Fruit fly (Drosophila melanogaster) whole organism, wandering third instar larva: ENCODE data around the gene PrBP.

Source experiments
- Abd-B ChIP-seq: fragments of >200 bp; optimal IDR thresholded peaks from 2 replicates; lab custom pipeline; 2017; ENCODE audit warnings: missing biosample characterization, missing genetic modification characterization
- CG9705 ChIP-seq: fragments of 200-800 bp; sonication (Bioruptor generic); optimal IDR thresholded peaks from 2 replicates; lab custom pipeline; 2018; ENCODE audit warnings: missing biosample characterization, mild to moderate bottlenecking, missing genetic modification characterization
- Dfd ChIP-seq: fragments of >200 bp; optimal IDR thresholded peaks from 2 replicates; lab custom pipeline; 2017; ENCODE audit warnings: missing biosample characterization, missing genetic modification characterization
- HLH106 ChIP-seq: fragments of 200-800 bp; optimal IDR thresholded peaks from 3 replicates; lab custom pipeline; 2019; ENCODE audit warnings: missing biosample characterization, mild to moderate bottlenecking, missing genetic modification characterization, moderate library complexity
- Hnf4 ChIP-seq: fragments of 200-800 bp; sonication (Bioruptor generic); optimal IDR thresholded peaks from 2 replicates; lab custom pipeline; 2016; ENCODE audit warnings: missing biosample characterization, mild to moderate bottlenecking, missing genetic modification characterization
- Hr83 ChIP-seq: fragments of 200-300 bp; sonication (Bioruptor generic); optimal IDR thresholded peaks from 2 replicates; lab custom pipeline; 2016; ENCODE audit warnings: missing biosample characterization, mild to moderate bottlenecking, missing genetic modification characterization, moderate library complexity; ENCODE audit not compliant: poor library complexity, severe bottlenecking
- Jra ChIP-seq: sonication (Bioruptor generic); optimal IDR thresholded peaks from 2 replicates; lab custom pipeline; 2016; ENCODE audit warnings: missing biosample characterization, missing genetic modification characterization
- Mio ChIP-seq: sonication (Bioruptor generic); optimal IDR thresholded peaks from 2 replicates; lab custom pipeline; 2016; ENCODE audit warnings: missing biosample characterization, missing genetic modification characterization
- N ChIP-seq: fragments of >200 bp; optimal IDR thresholded peaks from 2 replicates; lab custom pipeline; 2018; ENCODE audit warnings: missing biosample characterization, missing external identifiers, missing genetic modification characterization
- OdsH ChIP-seq: fragments of 200-800 bp; sonication (Bioruptor generic); optimal IDR thresholded peaks from 2 replicates; lab custom pipeline; 2016; ENCODE audit warnings: missing biosample characterization, mild to moderate bottlenecking, missing genetic modification characterization
- Rel ChIP-seq, 2 experiments: fragments of 200-800 bp; sonication (Bioruptor generic) in 1 of 2; optimal IDR thresholded peaks; 2 replicates in 1 of 2; 3 replicates in 1 of 2; lab custom pipeline; 2016 to 2019; ENCODE audit warnings: mild to moderate bottlenecking in 2 of 2, missing biosample characterization in 2 of 2, missing genetic modification characterization in 2 of 2, moderate library complexity in 1 of 2
- Vsx2 ChIP-seq: fragments of 200-300, 225-300 bp; sonication (Bioruptor generic); optimal IDR thresholded peaks from 2 replicates; lab custom pipeline; 2018; ENCODE audit warnings: missing biosample characterization, missing genetic modification characterization; ENCODE audit not compliant: partially characterized antibody
- br ChIP-seq: fragments of 200-800 bp; sonication (Bioruptor generic); optimal IDR thresholded peaks from 2 replicates; lab custom pipeline; 2016; ENCODE audit warnings: missing biosample characterization, missing genetic modification characterization
- brk ChIP-seq: fragments of 200-800 bp; sonication (Bioruptor generic); optimal IDR thresholded peaks from 2 replicates; lab custom pipeline; 2016; ENCODE audit warnings: missing biosample characterization, mild to moderate bottlenecking, missing genetic modification characterization
- dmrt93B ChIP-seq: fragments of 200-800 bp; sonication (Bioruptor generic); optimal IDR thresholded peaks from 2 replicates; lab custom pipeline; 2018; ENCODE audit warnings: missing biosample characterization, mild to moderate bottlenecking, missing genetic modification characterization
- ey ChIP-seq: fragments of 200-800 bp; sonication (Bioruptor generic); optimal IDR thresholded peaks from 2 replicates; lab custom pipeline; 2016; ENCODE audit warnings: missing biosample characterization, missing genetic modification characterization
- foxo ChIP-seq, 2 experiments: fragments of 200-800 bp; sonication (Bioruptor generic); optimal IDR thresholded peaks; 2 replicates in 1 of 2; 3 replicates in 1 of 2; lab custom pipeline; 2016 to 2017; ENCODE audit warnings: missing biosample characterization in 2 of 2, missing genetic modification characterization in 2 of 2
- fru ChIP-seq: fragments of 200-800 bp; sonication (Bioruptor generic); optimal IDR thresholded peaks from 3 replicates; lab custom pipeline; 2016; ENCODE audit warnings: missing biosample characterization, mild to moderate bottlenecking, missing genetic modification characterization
- h ChIP-seq: fragments of 200-800 bp; sonication (Bioruptor generic); optimal IDR thresholded peaks from 3 replicates; lab custom pipeline; 2016; ENCODE audit warnings: missing biosample characterization, mild to moderate bottlenecking, missing genetic modification characterization
- jim ChIP-seq: fragments of 175-275, 200-325 bp; sonication (Bioruptor generic); optimal IDR thresholded peaks from 2 replicates; lab custom pipeline; 2016; ENCODE audit warnings: missing biosample characterization, mild to moderate bottlenecking, missing genetic modification characterization
- pan ChIP-seq: fragments of >200 bp; optimal IDR thresholded peaks from 2 replicates; lab custom pipeline; 2017
- rgr ChIP-seq: fragments of 200-800 bp; sonication (Bioruptor generic); optimal IDR thresholded peaks from 3 replicates; lab custom pipeline; 2016; ENCODE audit warnings: missing biosample characterization, mild to moderate bottlenecking, missing genetic modification characterization
- sage ChIP-seq: fragments of 200-800 bp; sonication (Bioruptor generic); optimal IDR thresholded peaks from 2 replicates; lab custom pipeline; 2016; ENCODE audit warnings: missing biosample characterization, mild to moderate bottlenecking, missing genetic modification characterization
- sv ChIP-seq: fragments of 200-800 bp; sonication (Bioruptor generic); optimal IDR thresholded peaks from 3 replicates; lab custom pipeline; 2016; ENCODE audit warnings: missing biosample characterization, missing genetic modification characterization
- tai ChIP-seq: sonication (Bioruptor generic); optimal IDR thresholded peaks from 2 replicates; lab custom pipeline; 2016; ENCODE audit warnings: missing biosample characterization, missing genetic modification characterization
- usp ChIP-seq: fragments of >200 bp; optimal IDR thresholded peaks from 2 replicates; lab custom pipeline; 2017; ENCODE audit warnings: missing biosample characterization, missing genetic modification characterization
- woc ChIP-seq: sonication (Bioruptor generic); optimal IDR thresholded peaks from 2 replicates; lab custom pipeline; 2016; ENCODE audit warnings: missing biosample characterization, mild to moderate bottlenecking, missing genetic modification characterization

Gene PrBP

dm6 chr2L:8683261-8684042 is 2.3 kb downstream of the PrBP start:
- TF ChIP-seq Rel (GFP tag; optimal IDR thresholded peaks at IDR 0.05; lab: Kevin White, UChicago): no peak
- peak; percentile 27 for TF ChIP-seq Rel (tag; optimal IDR thresholded peaks at IDR 0.05; lab: Kevin White, UChicago)
- TF ChIP-seq tai (GFP tag; lab: Kevin White, UChicago): no peak

DNA sequence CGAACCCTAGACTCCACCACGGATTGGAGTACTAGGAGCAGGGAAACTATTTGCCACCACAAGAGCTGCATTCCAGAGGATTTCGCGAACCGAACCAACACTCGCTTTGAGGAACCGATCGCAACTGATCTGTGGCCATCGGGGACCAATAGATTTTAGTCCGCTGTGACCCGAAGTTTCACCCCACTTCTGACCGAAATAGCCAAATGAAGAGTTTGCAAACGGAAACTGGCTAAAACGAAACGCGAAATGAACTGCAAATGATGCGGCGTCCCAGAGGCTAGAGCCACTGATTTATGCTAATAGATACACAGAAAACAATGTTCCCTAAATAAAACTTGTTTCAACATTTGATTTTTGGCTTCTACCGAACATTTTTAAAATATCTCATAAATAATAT is 6.0 kb downstream of the PrBP start, which contains the start of gene CG9287:
CG9287 (minus strand) TSS at position 101 of the 400 bp plus-strand sequence.
- TF ChIP-seq jim (GFP tag; lab: Kevin White, UChicago): no peak
- TF ChIP-seq N (GFP tag; lab: Kevin White, UChicago): no peak
- TF ChIP-seq sv (GFP tag; lab: Kevin White, UChicago): no peak
- no peak for TF ChIP-seq Abd-B (GFP tag; lab: Kevin White, UChicago)
- no peak for TF ChIP-seq tai (GFP tag; lab: Kevin White, UChicago)
- TF ChIP-seq Vsx2 (GFP tag; lab: Kevin White, UChicago): no peak
- TF ChIP-seq foxo (GFP tag; optimal IDR thresholded peaks at IDR 0.05; lab: Kevin White, UChicago): no peak
- no peak for TF ChIP-seq sage (GFP tag; lab: Kevin White, UChicago)
- TF ChIP-seq fru (GFP tag; lab: Kevin White, UChicago): no peak
- TF ChIP-seq Hr83 (GFP tag; lab: Kevin White, UChicago): no peak
- no peak for TF ChIP-seq dmrt93B
- no peak for TF ChIP-seq rgr
- no peak for TF ChIP-seq br (GFP tag; lab: Kevin White, UChicago)
- no peak for TF ChIP-seq pan (lab: Kevin White, UChicago)
- no peak for TF ChIP-seq Jra (GFP tag; lab: Kevin White, UChicago)

- TF ChIP-seq Hr83 (GFP tag; lab: Kevin White, UChicago) (no peak), HLH106 (no peak)
These were observed 6.8 kb downstream of the PrBP start for dm6 chr2L:8678955-8679354.

dm6 chr2L:8672278-8672748 is 13.4 kb downstream of the PrBP start, which contains the start of gene Glt:
Gene Glt, plus strand, starts transcription at chr2L:8672698.
- TF ChIP-seq br (GFP tag; lab: Kevin White, UChicago) (peak; percentile 38), fru (GFP tag; lab: Kevin White, UChicago) (peak; percentile 59), ey (GFP tag; lab: Kevin White, UChicago) (peak; percentile 5), h (GFP tag; lab: Kevin White, UChicago) (peak; percentile 53), pan (lab: Kevin White, UChicago) (no peak), rgr (peak; percentile 65), N (GFP tag; lab: Kevin White, UChicago) (no peak), Hnf4 (GFP tag; lab: Kevin White, UChicago) (peak; percentile 31), HLH106 (peak; percentile 60), brk (GFP tag; lab: Kevin White, UChicago) (no peak), foxo (GFP tag; optimal IDR thresholded peaks at IDR 0.05; lab: Kevin White, UChicago) (peak in 1 of 2 experiments; percentile 45), woc (GFP tag; lab: Kevin White, UChicago) (no peak), dmrt93B (peak; percentile 2), Hr83 (GFP tag; lab: Kevin White, UChicago) (no peak), OdsH (GFP tag; lab: Kevin White, UChicago) (peak; percentile 31)
- TF ChIP-seq, all 38 proteins: peak for 10

- no peak for TF ChIP-seq OdsH (GFP tag; lab: Kevin White, UChicago)
- no peak for TF ChIP-seq ey (GFP tag; lab: Kevin White, UChicago)
- no peak for TF ChIP-seq jim (GFP tag; lab: Kevin White, UChicago)
- TF ChIP-seq Mio (GFP tag; lab: Kevin White, UChicago): no peak
- TF ChIP-seq usp (GFP tag; lab: Kevin White, UChicago): no peak
- TF ChIP-seq CG9705 (GFP tag; lab: Kevin White, UChicago): no peak
- TF ChIP-seq Dfd (GFP tag; lab: Kevin White, UChicago): peak; percentile 96
- TF ChIP-seq rgr: no peak
These were observed 26.2 kb downstream of the PrBP start for dm6 chr2L:8659549-8659948.
